Worm (Caenorhabditis elegans): ENCODE results near the gene fbxa-214.

DNA sequence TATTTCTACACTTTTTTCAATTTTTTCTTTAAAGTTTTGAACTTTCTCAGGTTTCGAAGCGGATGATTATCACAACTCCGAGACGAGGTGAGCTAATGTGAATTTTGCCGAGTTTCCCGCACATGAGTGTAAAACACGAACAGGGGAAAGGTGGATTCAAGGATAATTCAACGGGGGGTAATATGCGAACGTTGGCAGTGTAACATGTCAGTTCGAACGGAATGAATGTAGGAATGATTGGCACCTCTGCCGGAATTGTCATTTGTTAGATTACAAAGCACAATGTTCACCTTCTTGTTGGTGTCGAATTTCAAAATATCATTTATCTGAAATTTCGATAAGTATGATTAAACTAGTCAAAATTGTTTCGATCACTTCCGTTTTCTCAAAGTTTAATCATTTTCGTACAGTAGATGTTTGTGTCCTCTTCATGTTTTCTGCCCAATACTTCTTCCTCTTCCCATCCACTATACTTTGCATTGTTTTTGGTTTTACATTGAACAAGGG lies 50.9 kb downstream of the fbxa-214 start, which contains the start of gene picc-1:
- TF ChIP-seq ztf-4 (tag; optimal IDR thresholded peaks at IDR 0.05), result no peak
- no peak for TF ChIP-seq snpc-4 (tag; optimal IDR thresholded peaks at IDR 0.05)
- TF ChIP-seq aly-2 (tag; optimal IDR thresholded peaks at IDR 0.05), result peak; percentile 66
- peak; percentile 84 for TF ChIP-seq ama-1 (optimal IDR thresholded peaks at IDR 0.05)
